Worm (Caenorhabditis elegans) whole organism, young adult: Measurements from ENCODE around the gene B0336.12.

Experiments used
- F49E8.2 ChIP-seq: sonication (generic microtip); optimal IDR thresholded peaks from 3 replicates; lab custom pipeline; 2017; ENCODE audit warnings: missing genetic modification characterization, mild to moderate bottlenecking, missing compliant biosample characterization, antibody characterized with exemption, moderate library complexity; ENCODE audit not compliant: insufficient read depth
- K12H6.12 ChIP-seq: fragments of 200-800 bp; sonication (Bioruptor generic); optimal IDR thresholded peaks from 2 replicates; lab custom pipeline; 2018; ENCODE audit warnings: mild to moderate bottlenecking, missing genetic modification characterization, missing compliant biosample characterization
- ceh-40 ChIP-seq: fragments of 200-800 bp; sonication (Bioruptor generic); IDR thresholded peaks from 2 replicates; pipeline ENCODE4 v1.3.6; 2022; ENCODE audit warnings: missing genetic modification characterization, missing compliant biosample characterization
- ceh-58 ChIP-seq: fragments of 200-800 bp; sonication (Bioruptor generic); IDR thresholded peaks from 2 replicates; pipeline ENCODE4 v1.3.6; 2022; ENCODE audit warnings: missing genetic modification characterization, missing compliant biosample characterization
- die-1 ChIP-seq: sonication (generic microtip); optimal IDR thresholded peaks from 2 replicates; lab custom pipeline; 2016; ENCODE audit warnings: missing genotype, mild to moderate bottlenecking, missing genetic modification characterization, missing compliant biosample characterization
- lsy-27 ChIP-seq: sonication (generic microtip); optimal IDR thresholded peaks from 2 replicates; lab custom pipeline; 2017; ENCODE audit warnings: missing genetic modification characterization, mild to moderate bottlenecking, missing compliant biosample characterization, antibody characterized with exemption, missing genotype, borderline replicate concordance; ENCODE audit not compliant: insufficient read depth
- nfya-2 ChIP-seq: fragments of 200-800 bp; sonication (Bioruptor generic); IDR thresholded peaks from 2 replicates; pipeline ENCODE4 v1.3.6; 2022; ENCODE audit warnings: missing genetic modification reagents, missing genetic modification characterization, missing compliant biosample characterization
- pha-4 ChIP-seq: fragments of 150-350 bp; sonication (generic microtip); optimal IDR thresholded peaks from 2 replicates; lab custom pipeline; 2014; ENCODE audit warnings: missing biosample characterization, missing genetic modification reagents, missing genetic modification characterization
- sea-2 ChIP-seq: fragments of 200-800 bp; sonication (Bioruptor generic); IDR thresholded peaks from 2 replicates; pipeline ENCODE4 v1.3.6; 2022; ENCODE audit warnings: missing genetic modification characterization, missing compliant biosample characterization
- snpc-1.1 ChIP-seq: sonication (generic microtip); optimal IDR thresholded peaks from 2 replicates; lab custom pipeline; 2017; ENCODE audit warnings: missing genetic modification characterization, mild to moderate bottlenecking, missing compliant biosample characterization, antibody characterized with exemption, moderate library complexity, missing genotype, missing genetic modification reagents; ENCODE audit not compliant: insufficient read depth
- snpc-4 ChIP-seq, 5 experiments: fragments of 150-350 bp in 1 of 5; sonication (generic microtip) in 4 of 5; optimal IDR thresholded peaks; 2 replicates each; lab custom pipeline; 2014 to 2018; ENCODE audit warnings: missing genetic modification characterization in 5 of 5, missing biosample characterization in 3 of 5, antibody characterized with exemption in 2 of 5, mild to moderate bottlenecking in 2 of 5, missing compliant biosample characterization in 2 of 5, missing genotype in 2 of 5, moderate library complexity in 2 of 5, missing genetic modification reagents in 1 of 5
- unc-62 ChIP-seq: fragments of 150-350 bp; optimal IDR thresholded peaks from 2 replicates; lab custom pipeline; 2014; ENCODE audit warnings: missing biosample characterization, missing genetic modification reagents, missing genetic modification characterization
- ztf-26 ChIP-seq: sonication (generic microtip); optimal IDR thresholded peaks from 2 replicates; lab custom pipeline; 2017; ENCODE audit warnings: missing genetic modification characterization, missing compliant biosample characterization

ce11 chrIII:5710676-5711075 lies 731 bp upstream of the B0336.12 start:
- TF ChIP-seq K12H6.12: no peak
- TF ChIP-seq ceh-58: no peak
- TF ChIP-seq pha-4 (tag; lab: Kevin White, UChicago): no peak
- TF ChIP-seq ceh-40 (GFP tag; lab: Robert Waterston, UW): no peak
- TF ChIP-seq snpc-1.1 (tag; lab: Kevin White, UChicago): no peak
- no peak for TF ChIP-seq snpc-4 (GFP tag; optimal IDR thresholded peaks at IDR 0.05; lab: Kevin White, UChicago)
- peak in 1 of 4 experiments; percentile 44 for TF ChIP-seq snpc-4 (tag; optimal IDR thresholded peaks at IDR 0.05; lab: Kevin White, UChicago)
- TF ChIP-seq ztf-26 (tag; lab: Kevin White, UChicago): peak; percentile 29
- no peak for TF ChIP-seq sea-2
- no peak for TF ChIP-seq lsy-27 (tag; lab: Kevin White, UChicago)
- TF ChIP-seq nfya-2 (GFP tag; lab: Robert Waterston, UW): no peak
- no peak for TF ChIP-seq F49E8.2 (tag; lab: Kevin White, UChicago)
- TF ChIP-seq die-1: no peak
- TF ChIP-seq unc-62 (GFP tag; lab: Kevin White, UChicago): no peak
